Worm (Caenorhabditis elegans): ENCODE data around the gene F38B7.3.

The F38B7.3 gene

DNA sequence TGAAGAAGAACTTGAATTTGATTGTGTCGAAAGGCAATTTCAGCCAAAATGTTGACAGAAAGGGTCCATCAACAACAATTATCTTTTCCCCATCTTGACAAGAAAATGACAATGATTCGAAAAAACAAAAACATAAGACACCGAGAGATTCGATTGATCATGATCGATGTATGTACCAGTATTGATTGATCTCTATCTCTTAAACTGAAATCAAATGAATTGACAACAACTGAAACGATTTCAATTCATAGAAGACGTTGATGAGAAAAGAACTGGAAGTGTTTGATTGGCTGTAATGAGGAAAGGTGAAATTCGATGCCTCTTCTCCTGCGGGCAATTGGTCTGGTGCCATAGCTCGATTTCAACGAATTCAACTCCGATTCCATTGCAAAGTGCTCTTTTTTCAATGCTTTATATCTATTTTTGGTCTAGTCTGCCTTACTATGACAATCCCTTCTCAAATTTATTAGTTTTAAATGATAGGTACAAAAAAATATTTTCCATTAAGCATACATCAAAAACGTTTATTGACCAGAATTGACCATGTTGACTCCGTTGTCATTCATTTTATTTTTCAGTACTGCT is 15.4 kb upstream of the F38B7.3 start:
- TF ChIP-seq ceh-63 (GFP tag; optimal IDR thresholded peaks at IDR 0.05) (peak; percentile 17), ceh-90 (tag; optimal IDR thresholded peaks at IDR 0.05) (no peak), efl-1 (optimal IDR thresholded peaks at IDR 0.05) (no peak), efl-1 (GFP tag; optimal IDR thresholded peaks at IDR 0.05 in 1 of 2) (no peak), nhr-76 (tag; optimal IDR thresholded peaks at IDR 0.05) (no peak), tlp-1 (tag; optimal IDR thresholded peaks at IDR 0.05) (no peak), fkh-4 (tag; optimal IDR thresholded peaks at IDR 0.05; ENCODE audit: borderline replicate concordance) (no peak), lir-3 (tag; optimal IDR thresholded peaks at IDR 0.05; ENCODE audit: poor library complexity) (no peak)

DNA sequence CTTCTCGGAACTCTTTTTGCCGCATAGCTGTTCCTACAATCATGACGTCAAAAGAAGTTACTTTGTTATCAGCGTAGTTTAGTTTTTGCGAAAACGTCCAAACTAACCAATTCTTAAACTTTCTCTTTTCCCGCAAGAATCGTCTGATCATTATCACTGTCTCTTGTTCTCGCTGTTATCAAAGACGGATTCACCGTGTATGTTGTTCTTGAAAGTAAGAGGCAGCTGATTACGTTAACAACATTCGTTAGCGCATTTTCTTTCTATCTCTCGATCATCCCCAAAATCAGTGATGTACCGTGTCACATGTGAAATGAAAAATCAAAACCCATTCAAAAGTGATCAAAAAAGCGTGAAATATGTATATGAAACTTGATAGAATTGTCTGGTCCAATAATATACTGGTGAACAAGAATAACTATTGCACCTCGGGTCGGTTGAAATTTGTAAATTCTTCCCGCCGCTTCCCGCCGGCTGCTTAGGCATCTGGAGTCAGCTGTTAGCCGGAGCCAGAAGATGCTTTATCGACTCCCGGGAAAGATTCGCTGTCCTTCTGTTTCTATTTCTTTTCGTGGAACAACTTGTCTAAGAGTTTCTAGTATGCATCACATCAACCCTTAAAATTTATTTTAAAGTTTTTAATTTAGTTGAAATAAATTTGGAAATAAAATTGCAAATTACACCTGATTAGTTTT is 14.3 kb upstream of the F38B7.3 start:
- TF ChIP-seq hlh-4 (tag; optimal IDR thresholded peaks at IDR 0.05) = no peak
- no peak for TF ChIP-seq lin-13 (GFP tag; optimal IDR thresholded peaks at IDR 0.05)
- no peak for TF ChIP-seq ceh-63 (GFP tag; optimal IDR thresholded peaks at IDR 0.05)
- no peak for TF ChIP-seq hlh-17 (GFP tag; optimal IDR thresholded peaks at IDR 0.05; ENCODE audit: borderline replicate concordance)
- TF ChIP-seq mep-1 (tag; optimal IDR thresholded peaks at IDR 0.05) = peak; percentile 11
- TF ChIP-seq nhr-77 (tag; optimal IDR thresholded peaks at IDR 0.05) = no peak
- peak; percentile 68 for TF ChIP-seq nhr-71 (tag; optimal IDR thresholded peaks at IDR 0.05)
- TF ChIP-seq dpl-1 (GFP tag; optimal IDR thresholded peaks at IDR 0.05) = peak in 1 of 3 experiments; percentile 28
- no peak for TF ChIP-seq fos-1 (tag; optimal IDR thresholded peaks at IDR 0.05)
- no peak for TF ChIP-seq isw-1 (GFP tag; IDR thresholded peaks at IDR 0.05)
- no peak for TF ChIP-seq sup-37 (GFP tag; optimal IDR thresholded peaks at IDR 0.05)
- TF ChIP-seq lin-39 (tag; optimal IDR thresholded peaks at IDR 0.05) = no peak
- no peak for TF ChIP-seq unc-98 (GFP tag; IDR thresholded peaks at IDR 0.05)
- no peak for TF ChIP-seq pag-3 (tag; optimal IDR thresholded peaks at IDR 0.05; ENCODE audit: borderline replicate concordance, insufficient read depth)
- TF ChIP-seq lir-3 (tag; optimal IDR thresholded peaks at IDR 0.05; ENCODE audit: poor library complexity) = no peak
- TF ChIP-seq nhr-85 (tag) = peak; percentile 81
- TF ChIP-seq ama-1 (optimal IDR thresholded peaks at IDR 0.05) = peak; percentile 65
- no peak for TF ChIP-seq snpc-4 (tag; optimal IDR thresholded peaks at IDR 0.05)
- TF ChIP-seq lin-14 (GFP tag; optimal IDR thresholded peaks at IDR 0.05) = peak; percentile 72
- no peak for TF ChIP-seq pqm-1 (tag; optimal IDR thresholded peaks at IDR 0.05)
- TF ChIP-seq unc-130 (tag; optimal IDR thresholded peaks at IDR 0.05) = peak; percentile 6
- no peak for TF ChIP-seq skn-1 (tag; optimal IDR thresholded peaks at IDR 0.05)
- no peak for TF ChIP-seq C04F5.9 (tag; optimal IDR thresholded peaks at IDR 0.05)
- no peak for TF ChIP-seq ets-5 (GFP tag; IDR thresholded peaks at IDR 0.05)
- no peak for TF ChIP-seq C34B4.2 (tag; optimal IDR thresholded peaks at IDR 0.05)
- TF ChIP-seq zag-1 (tag; optimal IDR thresholded peaks at IDR 0.05) = no peak
- no peak for TF ChIP-seq ceh-90 (tag; optimal IDR thresholded peaks at IDR 0.05)
- no peak for TF ChIP-seq dsc-1 (tag; optimal IDR thresholded peaks at IDR 0.05)
- TF ChIP-seq nhr-28 (tag; optimal IDR thresholded peaks at IDR 0.05) = no peak
- no peak for TF ChIP-seq F16B12.6 (tag; optimal IDR thresholded peaks at IDR 0.05)
- no peak for TF ChIP-seq mef-2 (tag; optimal IDR thresholded peaks at IDR 0.05)
- no peak for TF ChIP-seq efl-1 (optimal IDR thresholded peaks at IDR 0.05)
- peak in 1 of 2 experiments; percentile 78 for TF ChIP-seq efl-1 (GFP tag; optimal IDR thresholded peaks at IDR 0.05 in 1 of 2)
- TF ChIP-seq nhr-20 (tag; optimal IDR thresholded peaks at IDR 0.05) = peak; percentile 76
- TF ChIP-seq lin-35 (GFP tag; optimal IDR thresholded peaks at IDR 0.05) = peak in 1 of 2 experiments; percentile 71
- TF ChIP-seq ceh-8 (GFP tag; optimal IDR thresholded peaks at IDR 0.05) = no peak
- TF ChIP-seq egl-13 (tag; optimal IDR thresholded peaks at IDR 0.05) = no peak
- no peak for TF ChIP-seq unc-30 (tag; optimal IDR thresholded peaks at IDR 0.05)
- no peak for TF ChIP-seq Y116A8C.19 (tag; optimal IDR thresholded peaks at IDR 0.05; ENCODE audit: borderline replicate concordance)
- TF ChIP-seq fkh-8 (tag; optimal IDR thresholded peaks at IDR 0.05) = no peak
- no peak for TF ChIP-seq aha-1 (tag; optimal IDR thresholded peaks at IDR 0.05)
- no peak for TF ChIP-seq alr-1 (tag; optimal IDR thresholded peaks at IDR 0.05; ENCODE audit: borderline replicate concordance)
- TF ChIP-seq ceh-82 (tag; optimal IDR thresholded peaks at IDR 0.05) = no peak
- no peak for TF ChIP-seq xbp-1 (tag; optimal IDR thresholded peaks at IDR 0.05)
- no peak for TF ChIP-seq fkh-10 (GFP tag; optimal IDR thresholded peaks at IDR 0.05)
- peak in 1 of 2 experiments; percentile 43 for TF ChIP-seq lsy-2 (tag; optimal IDR thresholded peaks at IDR 0.05)
